In the genomic region with DNA sequence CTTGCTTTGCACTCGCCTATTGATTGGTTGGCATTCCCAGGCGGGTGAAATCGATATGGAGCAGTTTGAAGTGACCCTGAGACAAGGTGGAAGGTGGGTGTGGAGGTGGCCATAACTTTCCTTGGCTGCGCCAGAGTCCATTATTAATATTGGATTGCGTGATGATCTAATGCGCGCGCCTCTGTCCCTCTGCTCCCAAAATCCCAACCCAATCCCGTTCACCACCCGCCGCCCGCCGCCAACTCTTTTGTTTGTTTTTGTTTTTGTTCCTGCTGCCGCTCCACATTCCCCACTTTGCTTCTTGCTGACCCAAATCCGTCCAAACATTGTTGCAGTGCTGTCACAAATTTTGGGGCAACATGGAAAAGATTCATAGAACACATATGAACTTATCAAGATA, we compare ENCODE assay signal across 2 fruit fly cellular contexts.
A peak's percentile ranks its signal among the peaks of the same experiment; 100 is the strongest.
TF ChIP-seq lines count a peak whose summit lies in the region.

No protein-coding gene starts in this region.

- TF ChIP-seq CTCF in whole organism, embryonic (GFP tag; optimal IDR thresholded peaks at IDR 0.05; lab: Kevin White, UChicago), result no peak

TF ChIP-seq in whole organism, adult, 20 proteins besides CTCF, POLR2A, EP300 and RAD21:
- TF ChIP-seq CG7045 (GFP tag; optimal IDR thresholded peaks at IDR 0.05; lab: Kevin White, UChicago) (no peak), tj (GFP tag; optimal IDR thresholded peaks at IDR 0.05; lab: Kevin White, UChicago) (peak; percentile 1), kay (GFP tag; lab: Kevin White, UChicago; ENCODE audit: borderline replicate concordance) (peak; percentile 45)
TF ChIP-seq in whole organism, adult: peak in this region for 2.

TF ChIP-seq in whole organism, embryonic, 481 proteins besides CTCF, POLR2A, EP300 and RAD21:
- no peak for TF ChIP-seq az2 (GFP tag; optimal IDR thresholded peaks at IDR 0.05; lab: Kevin White, UChicago)
- peak; percentile 6 for TF ChIP-seq CG17385 (GFP tag; optimal IDR thresholded peaks at IDR 0.05; lab: Kevin White, UChicago)
- peak; percentile 42 for TF ChIP-seq sd (tag; optimal IDR thresholded peaks at IDR 0.05; lab: Kevin White, UChicago)
- TF ChIP-seq gfzf (GFP tag; optimal IDR thresholded peaks at IDR 0.05; lab: Kevin White, UChicago), result no peak
- TF ChIP-seq chinmo (GFP tag; IDR thresholded peaks at IDR 0.05; lab: Robert Waterston, UW; ENCODE audit: partially characterized antibody), result 0 out of 4 replicates have a peak, but pooled peaks have one; percentile 43
- peak; percentile 36 for TF ChIP-seq onecut (GFP tag; IDR thresholded peaks at IDR 0.05; lab: Robert Waterston, UW)
- no peak for TF ChIP-seq CG18599 (GFP tag; optimal IDR thresholded peaks at IDR 0.05; lab: Kevin White, UChicago)
- 0 out of 3 replicates have a peak, but pooled peaks have one; percentile 55 for TF ChIP-seq z (GFP tag; IDR thresholded peaks at IDR 0.05; lab: Robert Waterston, UW)
- peak; percentile 69 for TF ChIP-seq crol (GFP tag; IDR thresholded peaks at IDR 0.05; lab: Robert Waterston, UW)
- no peak for TF ChIP-seq Bgb (GFP tag; IDR thresholded peaks at IDR 0.05; lab: Robert Waterston, UW; ENCODE audit: partially characterized antibody)
- TF ChIP-seq Dp (GFP tag; optimal IDR thresholded peaks at IDR 0.05; lab: Kevin White, UChicago), result no peak
- no peak for TF ChIP-seq CG1602 (GFP tag; optimal IDR thresholded peaks at IDR 0.05; lab: Kevin White, UChicago)
- no peak for TF ChIP-seq gce (GFP tag; IDR thresholded peaks at IDR 0.05; lab: Robert Waterston, UW)
- TF ChIP-seq so (GFP tag; IDR thresholded peaks at IDR 0.05; lab: Robert Waterston, UW), result peak; percentile 68; the same call in 2 of the 3 replicates
- peak; percentile 59 for TF ChIP-seq CG12769 (tag; optimal IDR thresholded peaks at IDR 0.05; lab: Kevin White, UChicago)
- TF ChIP-seq pan (optimal IDR thresholded peaks at IDR 0.05; lab: Kevin White, UChicago), result no peak
- TF ChIP-seq pan (GFP tag; optimal IDR thresholded peaks at IDR 0.05 in 1 of 2, IDR thresholded peaks at IDR 0.05 in 1 of 2), result no peak
- TF ChIP-seq Pdp1 (GFP tag; optimal IDR thresholded peaks at IDR 0.05; lab: Kevin White, UChicago), result peak in 1 of 2 experiments; percentile 13
- no peak for TF ChIP-seq en (GFP tag; optimal IDR thresholded peaks at IDR 0.05; lab: Kevin White, UChicago)
- no peak for TF ChIP-seq E2f1 (GFP tag; IDR thresholded peaks at IDR 0.05; lab: Robert Waterston, UW)
TF ChIP-seq in whole organism, embryonic: peak in this region for 9.
